Fruit fly (Drosophila melanogaster) whole organism, embryonic: ENCODE results near the gene CG12594.

ENCODE experiments used
- ATbp ChIP-seq: fragments of 200-800 bp; sonication (Bioruptor generic); optimal IDR thresholded peaks from 2 replicates; lab custom pipeline; 2017; ENCODE audit warnings: missing biosample characterization, mild to moderate bottlenecking, missing genetic modification characterization, missing genetic modification reagents
- Abd-B ChIP-seq: fragments of 200-800 bp; sonication (Bioruptor generic); optimal IDR thresholded peaks from 2 replicates; lab custom pipeline; 2018; ENCODE audit warnings: missing biosample characterization, mild to moderate bottlenecking, missing genetic modification characterization, moderate library complexity
- Atf6 ChIP-seq: fragments of 200-800 bp; sonication (Bioruptor generic); IDR thresholded peaks from 2 replicates; pipeline ENCODE4 v1.3.6; 2022; ENCODE audit warnings: missing biosample characterization, missing genetic modification characterization
- Bteb2 ChIP-seq: fragments of 200-800 bp; sonication (Bioruptor generic); optimal IDR thresholded peaks from 2 replicates; lab custom pipeline; 2016; ENCODE audit warnings: missing biosample characterization, missing genetic modification characterization
- CG11398 ChIP-seq: fragments of 200-800 bp; sonication (Bioruptor generic); optimal IDR thresholded peaks from 2 replicates; lab custom pipeline; 2016; ENCODE audit warnings: missing biosample characterization, missing genetic modification characterization
- CG1233 ChIP-seq: fragments of 200-800 bp; sonication (Bioruptor generic); optimal IDR thresholded peaks from 4 replicates; lab custom pipeline; 2018; ENCODE audit warnings: missing biosample characterization, mild to moderate bottlenecking, missing genetic modification characterization
- CG12942 ChIP-seq: fragments of 200-800 bp; sonication (Bioruptor generic); optimal IDR thresholded peaks from 3 replicates; lab custom pipeline; 2016; ENCODE audit warnings: missing biosample characterization, missing genetic modification characterization
- CG13894 ChIP-seq: fragments of 200-800 bp; sonication (Bioruptor generic); optimal IDR thresholded peaks from 3 replicates; lab custom pipeline; 2018; ENCODE audit warnings: missing biosample characterization, mild to moderate bottlenecking, missing genetic modification characterization, moderate library complexity
- CG14860 ChIP-seq: fragments of 200-800 bp; sonication (Bioruptor generic); IDR thresholded peaks from 3 replicates; pipeline ENCODE4 v1.3.6; 2022; ENCODE audit warnings: missing biosample characterization, missing genetic modification characterization; ENCODE audit not compliant: partially characterized antibody
- CG15514 ChIP-seq: fragments of 200-800 bp; sonication (Bioruptor generic); optimal IDR thresholded peaks from 3 replicates; lab custom pipeline; 2017; ENCODE audit warnings: missing biosample characterization, missing genetic modification characterization, mild to moderate bottlenecking, moderate library complexity, missing genetic modification reagents
- CG31441 ChIP-seq: fragments of 200-800 bp; sonication (Bioruptor generic); IDR thresholded peaks from 2 replicates; pipeline ENCODE4 v1.3.6; 2022; ENCODE audit warnings: missing biosample characterization, missing genetic modification characterization
- CG3163 ChIP-seq: fragments of 200-800 bp; sonication (Bioruptor generic); optimal IDR thresholded peaks from 3 replicates; lab custom pipeline; 2016; ENCODE audit warnings: missing biosample characterization, missing genetic modification characterization
- CG3281 ChIP-seq: fragments of 200-800 bp; sonication (Bioruptor generic); optimal IDR thresholded peaks from 3 replicates; lab custom pipeline; 2017; ENCODE audit warnings: missing biosample characterization, mild to moderate bottlenecking, missing genetic modification characterization
- CG3838 ChIP-seq: fragments of 200-800 bp; sonication (Bioruptor generic); optimal IDR thresholded peaks from 3 replicates; lab custom pipeline; 2016; ENCODE audit warnings: missing biosample characterization, missing genetic modification characterization
- CG5245 ChIP-seq: fragments of 200-800 bp; sonication (Bioruptor generic); optimal IDR thresholded peaks from 3 replicates; lab custom pipeline; 2016; ENCODE audit warnings: missing biosample characterization, missing genetic modification characterization
- CG6175 ChIP-seq: fragments of 200-800 bp; sonication (Bioruptor generic); IDR thresholded peaks from 3 replicates; pipeline ENCODE4 v1.3.6; 2022; ENCODE audit warnings: missing biosample characterization, missing genetic modification characterization
- CG6254 ChIP-seq: fragments of 200-800 bp; sonication (Bioruptor generic); optimal IDR thresholded peaks from 3 replicates; lab custom pipeline; 2017; ENCODE audit warnings: mild to moderate bottlenecking, missing biosample characterization, missing genetic modification reagents, missing genetic modification characterization
- CG8478 ChIP-seq: fragments of >200 bp; optimal IDR thresholded peaks from 2 replicates; lab custom pipeline; 2018
- Dip3 ChIP-seq: fragments of 200-800 bp; sonication (Bioruptor generic); optimal IDR thresholded peaks from 3 replicates; lab custom pipeline; 2016; ENCODE audit warnings: missing biosample characterization, missing genetic modification characterization
- E2f2 ChIP-seq: fragments of 200-800 bp; sonication (Bioruptor generic); IDR thresholded peaks from 2 replicates; pipeline ENCODE4 v1.3.6; 2022; ENCODE audit warnings: missing biosample characterization, missing genetic modification characterization
- ERR ChIP-seq: fragments of 200-800 bp; sonication (Bioruptor generic); optimal IDR thresholded peaks from 2 replicates; lab custom pipeline; 2016; ENCODE audit warnings: missing biosample characterization, missing genetic modification characterization
- Lpt ChIP-seq: fragments of >200 bp; optimal IDR thresholded peaks from 2 replicates; lab custom pipeline; 2018; ENCODE audit warnings: missing biosample characterization, missing genetic modification characterization
- Rfx ChIP-seq: fragments of 200-800 bp; sonication (Bioruptor generic); IDR thresholded peaks from 2 replicates; pipeline ENCODE4 v1.3.6; 2022; ENCODE audit warnings: missing biosample characterization, missing genetic modification characterization
- Sox100B ChIP-seq: fragments of 200-800 bp; sonication (Bioruptor generic); optimal IDR thresholded peaks from 3 replicates; lab custom pipeline; 2018; ENCODE audit warnings: missing biosample characterization, mild to moderate bottlenecking, missing genetic modification characterization
- Sox102F ChIP-seq: fragments of 200-800 bp; sonication (Bioruptor generic); optimal IDR thresholded peaks from 2 replicates; lab custom pipeline; 2018; ENCODE audit warnings: missing biosample characterization, mild to moderate bottlenecking, missing genetic modification characterization, moderate library complexity
- Ssrp ChIP-seq: fragments of 200-800 bp; sonication (Bioruptor generic); optimal IDR thresholded peaks from 2 replicates; lab custom pipeline; 2018; ENCODE audit warnings: missing biosample characterization, mild to moderate bottlenecking, missing genetic modification characterization, moderate library complexity
- Tbp ChIP-seq: fragments of >200 bp; optimal IDR thresholded peaks from 2 replicates; lab custom pipeline; 2018; ENCODE audit warnings: missing biosample characterization, missing genetic modification characterization
- bigmax ChIP-seq: fragments of 200-800 bp; sonication (Bioruptor generic); optimal IDR thresholded peaks from 2 replicates; lab custom pipeline; 2018; ENCODE audit warnings: missing biosample characterization, mild to moderate bottlenecking, missing genetic modification characterization
- bowl ChIP-seq: fragments of 200-800 bp; sonication (Bioruptor generic); IDR thresholded peaks from 2 replicates; pipeline ENCODE4 v1.3.6; 2022; ENCODE audit warnings: missing biosample characterization, missing genetic modification characterization
- br ChIP-seq: fragments of >200 bp; optimal IDR thresholded peaks from 2 replicates; lab custom pipeline; 2017
- crp ChIP-seq, 2 experiments: fragments of 200-800 bp; sonication (Bioruptor generic); optimal IDR thresholded peaks; 2 replicates in 1 of 2; 3 replicates in 1 of 2; lab custom pipeline; 2017; ENCODE audit warnings: missing biosample characterization in 2 of 2, missing genetic modification characterization in 2 of 2, mild to moderate bottlenecking in 1 of 2, moderate library complexity in 1 of 2
- cwo ChIP-seq: fragments of 200-800 bp; sonication (Bioruptor generic); optimal IDR thresholded peaks from 3 replicates; lab custom pipeline; 2017; ENCODE audit warnings: missing biosample characterization, missing genetic modification characterization, mild to moderate bottlenecking, moderate library complexity, missing genetic modification reagents
- da ChIP-seq: fragments of 200-800 bp; sonication (Bioruptor generic); optimal IDR thresholded peaks from 2 replicates; lab custom pipeline; 2016; ENCODE audit warnings: missing biosample characterization, missing genetic modification characterization
- dmrt99B ChIP-seq: fragments of 200-800 bp; sonication (Bioruptor generic); optimal IDR thresholded peaks from 2 replicates; lab custom pipeline; 2018; ENCODE audit warnings: missing biosample characterization, mild to moderate bottlenecking, missing genetic modification characterization, moderate library complexity
- dpn ChIP-seq, 2 experiments: fragments of 200-800 bp; sonication (Bioruptor generic); optimal IDR thresholded peaks; 3 replicates each; lab custom pipeline; 2016; ENCODE audit warnings: missing biosample characterization in 2 of 2, missing genetic modification characterization in 2 of 2
- exex ChIP-seq: fragments of 200-800 bp; sonication (Bioruptor generic); optimal IDR thresholded peaks from 4 replicates; lab custom pipeline; 2018; ENCODE audit warnings: missing biosample characterization, mild to moderate bottlenecking, missing genetic modification characterization, moderate library complexity
- fru ChIP-seq: fragments of >200 bp; optimal IDR thresholded peaks from 2 replicates; lab custom pipeline; 2017
- gro ChIP-seq: fragments of 200-800 bp; sonication (Bioruptor generic); optimal IDR thresholded peaks from 2 replicates; lab custom pipeline; 2016; ENCODE audit warnings: missing biosample characterization, missing genetic modification characterization
- kni ChIP-seq: fragments of 200-800 bp; sonication (Bioruptor generic); optimal IDR thresholded peaks from 3 replicates; lab custom pipeline; 2017; ENCODE audit warnings: mild to moderate bottlenecking, missing biosample characterization, missing genetic modification reagents, missing genetic modification characterization
- nerfin-2 ChIP-seq: fragments of 200-800 bp; sonication (Bioruptor generic); IDR thresholded peaks from 2 replicates; pipeline ENCODE4 v1.3.6; 2022; ENCODE audit warnings: missing biosample characterization, missing genetic modification characterization; ENCODE audit not compliant: partially characterized antibody
- nom ChIP-seq: fragments of 200-800 bp; sonication (Bioruptor generic); optimal IDR thresholded peaks from 2 replicates; lab custom pipeline; 2017; ENCODE audit warnings: missing biosample characterization, missing genetic modification characterization, mild to moderate bottlenecking, moderate library complexity, missing genetic modification reagents
- peb ChIP-seq: fragments of 200-800 bp; sonication (Bioruptor generic); IDR thresholded peaks from 2 replicates; pipeline ENCODE4 v1.3.6; 2022; ENCODE audit warnings: missing biosample characterization, missing genetic modification characterization
- run ChIP-seq: fragments of 200-800 bp; sonication (Bioruptor generic); optimal IDR thresholded peaks from 3 replicates; lab custom pipeline; 2018; ENCODE audit warnings: missing biosample characterization, mild to moderate bottlenecking, missing genetic modification characterization
- sim ChIP-seq: fragments of 200-800 bp; sonication (Bioruptor generic); IDR thresholded peaks from 2 replicates; pipeline ENCODE4 v1.3.6; 2022; ENCODE audit warnings: missing biosample characterization, missing genetic modification characterization
- sima ChIP-seq: fragments of 200-800 bp; sonication (Bioruptor generic); optimal IDR thresholded peaks from 2 replicates; lab custom pipeline; 2016; ENCODE audit warnings: missing biosample characterization, missing genetic modification characterization
- sob ChIP-seq: fragments of 200-800 bp; sonication (Bioruptor generic); IDR thresholded peaks from 2 replicates; pipeline ENCODE4 v1.3.6; 2022; ENCODE audit warnings: missing biosample characterization, missing genetic modification characterization
- tin ChIP-seq: fragments of 200-800 bp; sonication (Bioruptor generic); optimal IDR thresholded peaks from 3 replicates; lab custom pipeline; 2016; ENCODE audit warnings: missing biosample characterization, missing genetic modification characterization
- tio ChIP-seq: fragments of 200-800 bp; sonication (Bioruptor generic); optimal IDR thresholded peaks from 2 replicates; lab custom pipeline; 2017; ENCODE audit warnings: missing biosample characterization, missing genetic modification characterization, inconsistent platforms
- zf30C ChIP-seq: fragments of 200-800 bp; sonication (Bioruptor generic); optimal IDR thresholded peaks from 3 replicates; lab custom pipeline; 2018; ENCODE audit warnings: missing biosample characterization, mild to moderate bottlenecking, missing genetic modification characterization

CG12594 gene

dm6 chr3R:11778012-11778865 is 56.7 kb downstream of the CG12594 start (continued):
- TF ChIP-seq Tbp (no peak), CG8478 (lab: Kevin White, UChicago) (peak; percentile 4), CG3838 (peak; percentile 14), CG5245 (GFP tag; lab: Kevin White, UChicago) (no peak), kni (GFP tag; lab: Kevin White, UChicago) (peak; percentile 97), run (tag; lab: Kevin White, UChicago) (no peak), Bteb2 (GFP tag; lab: Kevin White, UChicago) (peak; percentile 23), CG6175 (GFP tag; lab: Robert Waterston, UW) (0 out of 3 replicates have a peak, but pooled peaks have one; percentile 25), CG13894 (tag; lab: Kevin White, UChicago) (peak; percentile 81), Lpt (no peak), Ssrp (tag; lab: Kevin White, UChicago) (peak; percentile 72), CG14860 (0 out of 3 replicates have a peak, but pooled peaks have one; percentile 11), bigmax (GFP tag; lab: Kevin White, UChicago) (peak; percentile 28), gro (GFP tag; lab: Kevin White, UChicago) (peak; percentile 73), Atf6 (GFP tag; lab: Robert Waterston, UW) (no peak; the same call in 1 of the 2 replicates), cwo (GFP tag; lab: Kevin White, UChicago) (peak; percentile 41), fru (lab: Kevin White, UChicago) (no peak), ATbp (GFP tag; lab: Kevin White, UChicago) (peak; percentile 21), Sox100B (peak; percentile 90), bowl (GFP tag; lab: Robert Waterston, UW) (peak; percentile 41; the same call in 1 of the 2 replicates), CG6254 (GFP tag; lab: Kevin White, UChicago) (peak; percentile 65), CG15514 (GFP tag; lab: Kevin White, UChicago) (peak; percentile 86), sima (peak; percentile 18), CG3281 (GFP tag; lab: Kevin White, UChicago) (peak; percentile 65), tin (peak; percentile 31), Abd-B (GFP tag; lab: Kevin White, UChicago) (peak; percentile 58), zf30C (GFP tag; lab: Kevin White, UChicago) (peak; percentile 52), peb (GFP tag; lab: Robert Waterston, UW) (no peak), dmrt99B (peak; percentile 65), crp (GFP tag; optimal IDR thresholded peaks at IDR 0.05; lab: Kevin White, UChicago) (peak in 1 of 2 experiments; percentile 13), da (peak; percentile 49), E2f2 (GFP tag; lab: Robert Waterston, UW) (peak; percentile 7; the same call in 1 of the 2 replicates), Sox102F (peak; percentile 60), CG11398 (peak; percentile 7), CG12942 (peak; percentile 37), ERR (GFP tag; lab: Kevin White, UChicago) (no peak), CG1233 (GFP tag; lab: Kevin White, UChicago) (peak; percentile 56), CG3163 (GFP tag; lab: Kevin White, UChicago) (peak; percentile 65), sim (0 out of 2 replicates have a peak, but pooled peaks have one; percentile 26), br (lab: Kevin White, UChicago) (no peak), Dip3 (GFP tag; lab: Kevin White, UChicago) (no peak), CG31441 (peak; percentile 83), dpn (GFP tag; optimal IDR thresholded peaks at IDR 0.05; lab: Kevin White, UChicago) (peak in 1 of 2 experiments; percentile 61), sob (GFP tag; lab: Robert Waterston, UW) (peak; percentile 49; the same call in 1 of the 2 replicates), Rfx (GFP tag; lab: Robert Waterston, UW) (peak; percentile 50; the same call in 1 of the 2 replicates), nerfin-2 (GFP tag; lab: Robert Waterston, UW) (peak; percentile 53; the same call in 1 of the 2 replicates), exex (tag; lab: Kevin White, UChicago) (peak; percentile 7), tio (GFP tag; lab: Kevin White, UChicago) (peak; percentile 79), nom (GFP tag; lab: Kevin White, UChicago) (peak; percentile 10)
